Fruit fly (Drosophila melanogaster): ENCODE measurements around the gene BBIP1.

dm6 chr3R:9417577-9418334 is 13.6 kb downstream of the BBIP1 start, which contains the start of gene ps:
- TF ChIP-seq HLH106 (tag; optimal IDR thresholded peaks at IDR 0.05): no peak
- TF ChIP-seq Hnf4 (GFP tag; optimal IDR thresholded peaks at IDR 0.05): no peak
- no peak for TF ChIP-seq Myc (optimal IDR thresholded peaks at IDR 0.05)
- TF ChIP-seq psq (GFP tag; optimal IDR thresholded peaks at IDR 0.05): no peak
- no peak for TF ChIP-seq OdsH (GFP tag; optimal IDR thresholded peaks at IDR 0.05)
- no peak for TF ChIP-seq Hr83 (GFP tag; optimal IDR thresholded peaks at IDR 0.05; ENCODE audit: poor library complexity, severe bottlenecking)
- no peak for TF ChIP-seq rgr (GFP tag; optimal IDR thresholded peaks at IDR 0.05)
- no peak for TF ChIP-seq Abd-B (GFP tag; optimal IDR thresholded peaks at IDR 0.05)

Data from whole organism, wandering third instar larva.